Fruit fly (Drosophila melanogaster) whole organism, embryonic: ENCODE measurements around the gene CG8560.

Experiments
- BtbVII ChIP-seq: fragments of 200-800 bp; sonication (Bioruptor generic); optimal IDR thresholded peaks from 3 replicates; lab custom pipeline; 2017; ENCODE audit warnings: missing biosample characterization, mild to moderate bottlenecking, missing genetic modification characterization
- CG10321 ChIP-seq: fragments of 200-800 bp; sonication (Bioruptor generic); IDR thresholded peaks from 2 replicates; pipeline ENCODE4 v1.3.6; 2022; ENCODE audit warnings: missing biosample characterization, missing genetic modification characterization
- CG11723 ChIP-seq: fragments of 200-800 bp; sonication (Bioruptor generic); optimal IDR thresholded peaks from 2 replicates; lab custom pipeline; 2017; ENCODE audit warnings: missing biosample characterization, mild to moderate bottlenecking, missing genetic modification characterization
- CG12104 ChIP-seq: fragments of 200-800 bp; sonication (Bioruptor generic); optimal IDR thresholded peaks from 3 replicates; lab custom pipeline; 2016; ENCODE audit warnings: missing biosample characterization, missing genetic modification characterization
- CG1233 ChIP-seq: fragments of 200-800 bp; sonication (Bioruptor generic); optimal IDR thresholded peaks from 4 replicates; lab custom pipeline; 2018; ENCODE audit warnings: missing biosample characterization, mild to moderate bottlenecking, missing genetic modification characterization
- CG15011 ChIP-seq: fragments of 200-800 bp; sonication (Bioruptor generic); optimal IDR thresholded peaks from 3 replicates; lab custom pipeline; 2018; ENCODE audit warnings: missing biosample characterization, mild to moderate bottlenecking, missing genetic modification characterization
- CG15073 ChIP-seq: fragments of 200-800 bp; sonication (Bioruptor generic); optimal IDR thresholded peaks from 2 replicates; lab custom pipeline; 2016; ENCODE audit warnings: missing biosample characterization, missing genetic modification characterization
- CG2712 ChIP-seq: fragments of 200-800 bp; optimal IDR thresholded peaks from 3 replicates; lab custom pipeline; 2019; ENCODE audit warnings: missing biosample characterization, mild to moderate bottlenecking, missing genetic modification characterization, moderate library complexity
- CG34376 ChIP-seq: fragments of 200-800 bp; sonication (Bioruptor generic); optimal IDR thresholded peaks from 2 replicates; lab custom pipeline; 2018; ENCODE audit warnings: missing biosample characterization, mild to moderate bottlenecking, missing genetic modification characterization
- CG4424 ChIP-seq: fragments of 200-800 bp; sonication (Bioruptor generic); optimal IDR thresholded peaks from 3 replicates; lab custom pipeline; 2016; ENCODE audit warnings: missing biosample characterization, missing genetic modification characterization
- CG4820 ChIP-seq: fragments of 200-800 bp; sonication (Bioruptor generic); optimal IDR thresholded peaks from 3 replicates; lab custom pipeline; 2016; ENCODE audit warnings: missing biosample characterization, missing genetic modification characterization
- CG7271 ChIP-seq: fragments of 200-800 bp; sonication (Bioruptor generic); optimal IDR thresholded peaks from 2 replicates; lab custom pipeline; 2018; ENCODE audit warnings: missing biosample characterization, mild to moderate bottlenecking, missing genetic modification characterization, moderate library complexity
- CG7928 ChIP-seq: fragments of 200-800 bp; sonication (Bioruptor generic); optimal IDR thresholded peaks from 2 replicates; lab custom pipeline; 2017; ENCODE audit warnings: missing biosample characterization, mild to moderate bottlenecking, missing genetic modification characterization
- CG9437 ChIP-seq: fragments of 200-800 bp; sonication (Bioruptor generic); optimal IDR thresholded peaks from 2 replicates; lab custom pipeline; 2018; ENCODE audit warnings: missing biosample characterization, mild to moderate bottlenecking, missing genetic modification characterization
- Dbx ChIP-seq: fragments of 200-800 bp; sonication (Bioruptor generic); IDR thresholded peaks from 3 replicates; pipeline ENCODE4 v1.3.6; 2022; ENCODE audit warnings: missing biosample characterization, missing genetic modification characterization
- Drgx ChIP-seq: fragments of 200-800 bp; sonication (Bioruptor generic); IDR thresholded peaks from 2 replicates; pipeline ENCODE4 v1.3.6; 2022; ENCODE audit warnings: missing biosample characterization, missing genetic modification characterization
- E2f2 ChIP-seq: fragments of 200-800 bp; sonication (Bioruptor generic); IDR thresholded peaks from 2 replicates; pipeline ENCODE4 v1.3.6; 2022; ENCODE audit warnings: missing biosample characterization, missing genetic modification characterization
- Elba2 ChIP-seq: fragments of 200-800 bp; sonication (Bioruptor generic); optimal IDR thresholded peaks from 3 replicates; lab custom pipeline; 2016; ENCODE audit warnings: missing biosample characterization, missing genetic modification characterization
- GATAe ChIP-seq: fragments of 200-800 bp; sonication (Bioruptor generic); conservative IDR thresholded peaks from 2 replicates; pipeline ENCODE4 v1.3.6; 2022; ENCODE audit warnings: missing biosample characterization, missing genetic modification characterization
- HLHmδ ChIP-seq: fragments of 200-800 bp; sonication (Bioruptor generic); optimal IDR thresholded peaks from 2 replicates; lab custom pipeline; 2018; ENCODE audit warnings: missing biosample characterization, mild to moderate bottlenecking, missing genetic modification characterization, moderate library complexity
- Lim3 ChIP-seq: fragments of 200-800 bp; sonication (Bioruptor generic); IDR thresholded peaks from 2 replicates; pipeline ENCODE4 v1.3.6; 2022; ENCODE audit warnings: missing biosample characterization, missing genetic modification characterization
- Max ChIP-seq: fragments of 200-800 bp; sonication (Bioruptor generic); optimal IDR thresholded peaks from 2 replicates; lab custom pipeline; 2016; ENCODE audit warnings: missing biosample characterization, mild to moderate bottlenecking, missing genetic modification characterization
- Nf-YB ChIP-seq: fragments of 200-800 bp; sonication (Bioruptor generic); optimal IDR thresholded peaks from 3 replicates; lab custom pipeline; 2019; ENCODE audit warnings: missing biosample characterization, mild to moderate bottlenecking, missing genetic modification characterization, moderate library complexity
- Side ChIP-seq: fragments of 200-800 bp; sonication (Bioruptor generic); optimal IDR thresholded peaks from 2 replicates; lab custom pipeline; 2016; ENCODE audit warnings: missing biosample characterization, missing genetic modification characterization
- Sin3A ChIP-seq: fragments of >200 bp; optimal IDR thresholded peaks from 2 replicates; lab custom pipeline; 2018
- al ChIP-seq: fragments of 200-800 bp; sonication (Bioruptor generic); IDR thresholded peaks from 2 replicates; pipeline ENCODE4 v1.3.6; 2022; ENCODE audit warnings: missing biosample characterization, missing genetic modification characterization
- exex ChIP-seq: fragments of 200-800 bp; sonication (Bioruptor generic); optimal IDR thresholded peaks from 4 replicates; lab custom pipeline; 2018; ENCODE audit warnings: missing biosample characterization, mild to moderate bottlenecking, missing genetic modification characterization, moderate library complexity
- jing ChIP-seq: fragments of 200-800 bp; sonication (Bioruptor generic); optimal IDR thresholded peaks from 2 replicates; lab custom pipeline; 2018; ENCODE audit warnings: missing biosample characterization, mild to moderate bottlenecking, missing genetic modification characterization
- kni ChIP-seq: fragments of 200-800 bp; sonication (Bioruptor generic); optimal IDR thresholded peaks from 3 replicates; lab custom pipeline; 2017; ENCODE audit warnings: mild to moderate bottlenecking, missing biosample characterization, missing genetic modification reagents, missing genetic modification characterization
- knrl ChIP-seq: fragments of 200-800 bp; sonication (Bioruptor generic); IDR thresholded peaks from 3 replicates; pipeline ENCODE4 v1.3.6; 2022; ENCODE audit warnings: missing biosample characterization, missing genetic modification characterization; ENCODE audit not compliant: partially characterized antibody
- mirr ChIP-seq: fragments of 200-800 bp; sonication (Bioruptor generic); optimal IDR thresholded peaks from 3 replicates; lab custom pipeline; 2018; ENCODE audit warnings: missing biosample characterization, mild to moderate bottlenecking, missing genetic modification characterization
- oc ChIP-seq: fragments of 200-800 bp; sonication (Bioruptor generic); optimal IDR thresholded peaks from 2 replicates; lab custom pipeline; 2018; ENCODE audit warnings: missing biosample characterization, mild to moderate bottlenecking, missing genetic modification characterization, moderate library complexity
- peb ChIP-seq: fragments of 200-800 bp; sonication (Bioruptor generic); IDR thresholded peaks from 2 replicates; pipeline ENCODE4 v1.3.6; 2022; ENCODE audit warnings: missing biosample characterization, missing genetic modification characterization
- pnt ChIP-seq: fragments of 200-800 bp; sonication (Bioruptor generic); optimal IDR thresholded peaks from 3 replicates; lab custom pipeline; 2016; ENCODE audit warnings: missing biosample characterization, missing genetic modification characterization
- pros ChIP-seq: fragments of 200-800 bp; sonication (Bioruptor generic); optimal IDR thresholded peaks from 3 replicates; lab custom pipeline; 2019; ENCODE audit warnings: missing biosample characterization, mild to moderate bottlenecking, missing genetic modification characterization, moderate library complexity
- row ChIP-seq: fragments of 200-800 bp; sonication (Bioruptor generic); IDR thresholded peaks from 3 replicates; pipeline ENCODE4 v1.3.6; 2022; ENCODE audit warnings: missing biosample characterization, missing genetic modification characterization
- salm ChIP-seq: fragments of 200-800 bp; sonication (Bioruptor generic); optimal IDR thresholded peaks from 2 replicates; lab custom pipeline; 2018; ENCODE audit warnings: missing biosample characterization, mild to moderate bottlenecking, missing genetic modification characterization
- schlank ChIP-seq: fragments of 200-800 bp; sonication (Bioruptor generic); optimal IDR thresholded peaks from 2 replicates; lab custom pipeline; 2018; ENCODE audit warnings: missing biosample characterization, mild to moderate bottlenecking, missing genetic modification characterization
- so ChIP-seq: fragments of 200-800 bp; sonication (Bioruptor generic); IDR thresholded peaks from 3 replicates; pipeline ENCODE4 v1.3.6; 2022; ENCODE audit warnings: missing biosample characterization, missing genetic modification characterization
- sug ChIP-seq: fragments of 200-800 bp; optimal IDR thresholded peaks from 2 replicates; lab custom pipeline; 2019; ENCODE audit warnings: missing biosample characterization, mild to moderate bottlenecking, missing genetic modification characterization, moderate library complexity
- wek ChIP-seq: fragments of 200-800 bp; sonication (Bioruptor generic); optimal IDR thresholded peaks from 3 replicates; lab custom pipeline; 2018; ENCODE audit warnings: missing biosample characterization, mild to moderate bottlenecking, missing genetic modification characterization, moderate library complexity
- zfh1 ChIP-seq: fragments of 200-800 bp; sonication (Bioruptor generic); IDR thresholded peaks from 3 replicates; pipeline ENCODE4 v1.3.6; 2022; ENCODE audit warnings: missing biosample characterization, missing genetic modification characterization

CG8560 gene

dm6 chr3L:7381359-7381976 lies 22.5 kb downstream of the CG8560 start, which contains the start of the genes SMSr and smid (continued):
- TF ChIP-seq CG4424 (GFP tag; lab: Kevin White, UChicago) (peak; percentile 42), CG7271 (peak; percentile 9), CG7928 (GFP tag; lab: Kevin White, UChicago) (no peak), CG10321 (GFP tag; lab: Robert Waterston, UW) (no peak), CG2712 (tag; lab: Kevin White, UChicago) (peak; percentile 76), zfh1 (GFP tag; lab: Robert Waterston, UW) (peak; percentile 42; the same call in 1 of the 3 replicates), Lim3 (GFP tag; lab: Robert Waterston, UW) (no peak), Side (GFP tag; lab: Kevin White, UChicago) (no peak), CG15073 (GFP tag; lab: Kevin White, UChicago) (no peak), wek (GFP tag; lab: Kevin White, UChicago) (peak; percentile 22), E2f2 (GFP tag; lab: Robert Waterston, UW) (peak; percentile 24; the same call in 1 of the 2 replicates), Elba2 (no peak), CG15011 (GFP tag; lab: Kevin White, UChicago) (peak; percentile 20), al (peak; percentile 64), Sin3A (lab: Kevin White, UChicago) (peak; percentile 98), salm (tag; lab: Kevin White, UChicago) (no peak), jing (no peak), CG9437 (peak; percentile 45), GATAe (GFP tag; lab: Robert Waterston, UW) (peak; percentile 39; the same call in 1 of the 2 replicates), pros (GFP tag; lab: Kevin White, UChicago) (no peak)

DNA sequence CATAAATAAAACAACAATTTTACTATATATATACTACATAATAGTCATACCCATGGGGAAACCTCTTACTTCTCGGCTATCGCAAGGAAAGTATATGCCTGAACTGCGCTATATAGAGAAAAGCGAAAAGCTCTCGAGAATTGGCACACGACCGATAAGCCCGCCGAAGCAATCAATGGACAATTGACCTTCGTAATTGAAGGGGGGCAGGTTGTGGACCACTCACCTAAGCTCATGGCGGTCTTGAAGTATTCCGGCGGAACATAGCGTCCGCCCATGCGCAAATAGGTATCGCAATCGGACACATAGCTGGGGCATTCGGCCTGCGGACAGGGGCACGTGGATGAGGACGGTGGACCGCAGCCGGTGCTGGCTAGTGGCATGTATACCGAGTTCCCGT lies 23.6 kb downstream of the CG8560 start:
- peak; percentile 30 for TF ChIP-seq sug (tag; lab: Kevin White, UChicago)
- 0 out of 3 replicates have a peak, but pooled peaks have one; percentile 16 for TF ChIP-seq Dbx
- no peak for TF ChIP-seq CG11723 (GFP tag; lab: Kevin White, UChicago)
- TF ChIP-seq Max (GFP tag; lab: Kevin White, UChicago): no peak
- no peak for TF ChIP-seq HLHmδ (GFP tag; lab: Kevin White, UChicago)
- peak; percentile 4 for TF ChIP-seq exex (tag; lab: Kevin White, UChicago)
- no peak for TF ChIP-seq schlank
- TF ChIP-seq Nf-YB (GFP tag; lab: Kevin White, UChicago): no peak

DNA sequence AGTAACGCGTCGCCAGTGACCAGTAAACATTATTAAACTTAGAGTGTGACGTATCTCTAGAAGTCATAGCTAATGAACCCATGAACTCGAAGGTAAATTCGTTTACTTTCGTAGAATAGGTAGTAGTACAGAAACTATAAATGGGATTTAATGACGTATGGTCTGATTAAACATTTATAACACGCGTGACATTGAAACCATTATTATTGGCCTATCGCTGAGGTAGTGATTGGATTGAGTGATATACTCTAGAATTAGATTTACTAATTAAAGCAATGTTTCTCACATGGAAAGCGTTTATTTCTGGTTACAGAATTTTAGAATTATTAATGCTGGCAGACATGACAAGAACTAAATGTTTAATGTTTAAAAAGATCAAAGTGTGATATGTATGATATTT lies 27.2 kb downstream of the CG8560 start:
- TF ChIP-seq Dbx: no peak
- no peak for TF ChIP-seq knrl (GFP tag; lab: Robert Waterston, UW)
- peak; percentile 44 for TF ChIP-seq BtbVII (GFP tag; lab: Kevin White, UChicago)
- TF ChIP-seq CG34376 (GFP tag; lab: Kevin White, UChicago): peak; percentile 36
- TF ChIP-seq mirr (GFP tag; lab: Kevin White, UChicago): peak; percentile 71
- TF ChIP-seq sug (tag; lab: Kevin White, UChicago): peak; percentile 29
- peak; percentile 83 for TF ChIP-seq exex (tag; lab: Kevin White, UChicago)
- no peak for TF ChIP-seq peb

- TF ChIP-seq Drgx (no peak), pnt (GFP tag; lab: Kevin White, UChicago) (no peak), Max (GFP tag; lab: Kevin White, UChicago) (no peak), row (GFP tag; lab: Robert Waterston, UW) (no peak), so (no peak), exex (tag; lab: Kevin White, UChicago) (peak; percentile 60), mirr (GFP tag; lab: Kevin White, UChicago) (peak; percentile 67), CG4820 (no peak), kni (no peak), CG12104 (GFP tag; lab: Kevin White, UChicago) (no peak), oc (tag; lab: Kevin White, UChicago) (no peak), CG1233 (GFP tag; lab: Kevin White, UChicago) (no peak)
Measured at dm6 chr3L:7376151-7376550, 27.8 kb downstream of the CG8560 start.
